Worm (Caenorhabditis elegans) whole organism, late embryonic: ENCODE measurements around the gene ntr-2.
"Not testable (repeated sequence)": the region's sequence is repeated elsewhere in the genome, so short reads cannot be mapped to it uniquely, and the experiment has no call there.

Experiments used
- F13H6.1 ChIP-seq: sonication (generic microtip); optimal IDR thresholded peaks from 2 replicates; lab custom pipeline; 2016; ENCODE audit warnings: missing genetic modification characterization, missing compliant biosample characterization
- T23F11.4 ChIP-seq: fragments of 200-800 bp; sonication (Bioruptor generic); optimal IDR thresholded peaks from 2 replicates; lab custom pipeline; 2018; ENCODE audit warnings: mild to moderate bottlenecking, missing genetic modification characterization, missing compliant biosample characterization
- Y22D7AL.16 ChIP-seq: sonication (generic microtip); optimal IDR thresholded peaks from 2 replicates; lab custom pipeline; 2016; ENCODE audit warnings: missing genetic modification characterization, missing compliant biosample characterization
- ceh-14 ChIP-seq: sonication (generic microtip); optimal IDR thresholded peaks from 2 replicates; lab custom pipeline; 2016; ENCODE audit warnings: missing genotype, missing genetic modification characterization, missing compliant biosample characterization
- ceh-18 ChIP-seq: sonication (generic microtip); optimal IDR thresholded peaks from 2 replicates; lab custom pipeline; 2016; ENCODE audit warnings: missing genetic modification characterization, missing compliant biosample characterization
- ceh-22 ChIP-seq: sonication (generic microtip); optimal IDR thresholded peaks from 2 replicates; lab custom pipeline; 2017; ENCODE audit warnings: missing biosample characterization, missing genetic modification characterization
- ceh-31 ChIP-seq: sonication (generic microtip); optimal IDR thresholded peaks from 2 replicates; lab custom pipeline; 2016; ENCODE audit warnings: missing genetic modification characterization, missing compliant biosample characterization
- ceh-34 ChIP-seq: sonication (generic microtip); optimal IDR thresholded peaks from 2 replicates; lab custom pipeline; 2016; ENCODE audit warnings: mild to moderate bottlenecking, missing genetic modification characterization, missing compliant biosample characterization
- ceh-48 ChIP-seq: sonication (generic microtip); optimal IDR thresholded peaks from 2 replicates; lab custom pipeline; 2016; ENCODE audit warnings: missing genetic modification characterization, inconsistent platforms, missing compliant biosample characterization
- ceh-6 ChIP-seq: fragments of 200-800 bp; sonication (Bioruptor generic); optimal IDR thresholded peaks from 2 replicates; lab custom pipeline; 2018; ENCODE audit warnings: mild to moderate bottlenecking, missing genetic modification characterization, missing compliant biosample characterization
- ceh-9 ChIP-seq: sonication (generic microtip); optimal IDR thresholded peaks from 2 replicates; lab custom pipeline; 2016; ENCODE audit warnings: mild to moderate bottlenecking, missing genetic modification characterization, inconsistent platforms, missing compliant biosample characterization
- che-1 ChIP-seq: sonication (generic microtip); optimal IDR thresholded peaks from 2 replicates; lab custom pipeline; 2016; ENCODE audit warnings: mild to moderate bottlenecking, missing genetic modification characterization, missing compliant biosample characterization
- dmd-4 ChIP-seq: sonication (generic microtip); optimal IDR thresholded peaks from 2 replicates; lab custom pipeline; 2016; ENCODE audit warnings: borderline replicate concordance, missing genetic modification characterization, missing compliant biosample characterization
- elt-2 ChIP-seq: sonication (generic microtip); optimal IDR thresholded peaks from 2 replicates; lab custom pipeline; 2016; ENCODE audit warnings: missing genetic modification reagents, missing genetic modification characterization, missing compliant biosample characterization
- ets-4 ChIP-seq: sonication (generic microtip); optimal IDR thresholded peaks from 2 replicates; lab custom pipeline; 2016; ENCODE audit warnings: missing genetic modification characterization, missing compliant biosample characterization
- fax-1 ChIP-seq: sonication (generic microtip); optimal IDR thresholded peaks from 2 replicates; lab custom pipeline; 2016; ENCODE audit warnings: missing genotype, missing genetic modification characterization, missing compliant biosample characterization
- fkh-6 ChIP-seq: sonication (generic microtip); optimal IDR thresholded peaks from 2 replicates; lab custom pipeline; 2016; ENCODE audit warnings: missing genetic modification characterization, missing compliant biosample characterization
- gmeb-2 ChIP-seq: sonication (generic microtip); optimal IDR thresholded peaks from 2 replicates; lab custom pipeline; 2016; ENCODE audit warnings: missing genetic modification characterization, inconsistent platforms, missing compliant biosample characterization
- hlh-13 ChIP-seq: fragments of 200-800 bp; sonication (Bioruptor generic); optimal IDR thresholded peaks from 2 replicates; lab custom pipeline; 2018; ENCODE audit warnings: mild to moderate bottlenecking, missing genetic modification characterization, missing compliant biosample characterization
- hlh-15 ChIP-seq: sonication (generic microtip); optimal IDR thresholded peaks from 2 replicates; lab custom pipeline; 2016; ENCODE audit warnings: missing genetic modification characterization, missing compliant biosample characterization
- hlh-30 ChIP-seq: sonication (generic microtip); optimal IDR thresholded peaks from 2 replicates; lab custom pipeline; 2017; ENCODE audit warnings: antibody characterized with exemption, missing genetic modification characterization, missing compliant biosample characterization; ENCODE audit not compliant: insufficient read depth
- hlh-8 ChIP-seq: sonication (generic microtip); optimal IDR thresholded peaks from 2 replicates; lab custom pipeline; 2016; ENCODE audit warnings: missing genotype, missing genetic modification characterization, missing compliant biosample characterization
- lim-6 ChIP-seq: sonication (generic microtip); optimal IDR thresholded peaks from 2 replicates; lab custom pipeline; 2016; ENCODE audit warnings: missing genetic modification characterization, missing compliant biosample characterization
- lin-11 ChIP-seq: fragments of 200-800 bp; sonication (Bioruptor generic); optimal IDR thresholded peaks from 2 replicates; lab custom pipeline; 2018; ENCODE audit warnings: mild to moderate bottlenecking, missing genetic modification characterization, missing compliant biosample characterization
- nhr-11 ChIP-seq: fragments of 150-350 bp; optimal IDR thresholded peaks from 2 replicates; lab custom pipeline; 2014; ENCODE audit warnings: missing biosample characterization, missing genetic modification characterization
- nhr-232 ChIP-seq: sonication (generic microtip); optimal IDR thresholded peaks from 2 replicates; lab custom pipeline; 2016; ENCODE audit warnings: missing genetic modification characterization, missing compliant biosample characterization
- pag-3 ChIP-seq: sonication (generic microtip); optimal IDR thresholded peaks from 2 replicates; lab custom pipeline; 2016; ENCODE audit warnings: missing compliant biosample characterization, missing genetic modification characterization, borderline replicate concordance
- pax-1 ChIP-seq: fragments of 150-350 bp; optimal IDR thresholded peaks from 2 replicates; lab custom pipeline; 2014; ENCODE audit warnings: missing biosample characterization, missing genetic modification characterization
- pha-4 ChIP-seq: fragments of 150-350 bp; optimal IDR thresholded peaks from 2 replicates; lab custom pipeline; 2018; ENCODE audit warnings: missing biosample characterization, missing genetic modification reagents, missing genetic modification characterization
- pqm-1 ChIP-seq: sonication (generic microtip); optimal IDR thresholded peaks from 2 replicates; lab custom pipeline; 2016; ENCODE audit warnings: missing genetic modification characterization, missing compliant biosample characterization
- ref-2 ChIP-seq: sonication (generic microtip); optimal IDR thresholded peaks from 2 replicates; lab custom pipeline; 2016; ENCODE audit warnings: missing genetic modification characterization, missing compliant biosample characterization
- rnt-1 ChIP-seq: sonication (generic microtip); optimal IDR thresholded peaks from 2 replicates; lab custom pipeline; 2016; ENCODE audit warnings: missing genetic modification characterization, missing compliant biosample characterization
- sox-4 ChIP-seq: sonication (generic microtip); optimal IDR thresholded peaks from 2 replicates; lab custom pipeline; 2017; ENCODE audit warnings: mild to moderate bottlenecking, missing genetic modification characterization, inconsistent platforms, missing compliant biosample characterization
- syd-9 ChIP-seq: sonication (generic microtip); optimal IDR thresholded peaks from 2 replicates; lab custom pipeline; 2016; ENCODE audit warnings: mild to moderate bottlenecking, missing genetic modification characterization, moderate library complexity, missing compliant biosample characterization
- tbx-2 ChIP-seq: sonication (generic microtip); optimal IDR thresholded peaks from 2 replicates; lab custom pipeline; 2016; ENCODE audit warnings: missing genetic modification characterization, missing compliant biosample characterization
- tbx-7 ChIP-seq: sonication (generic microtip); optimal IDR thresholded peaks from 2 replicates; lab custom pipeline; 2016; ENCODE audit warnings: missing genotype, missing genetic modification characterization, missing compliant biosample characterization
- ttx-3 ChIP-seq: sonication (generic microtip); optimal IDR thresholded peaks from 2 replicates; lab custom pipeline; 2016; ENCODE audit warnings: missing genetic modification reagents, missing genetic modification characterization, missing compliant biosample characterization
- unc-3 ChIP-seq, 2 experiments: fragments of 200-800 bp in 1 of 2; sonication (Bioruptor generic) in 1 of 2; sonication (generic microtip) in 1 of 2; conservative IDR thresholded peaks in 1 of 2; optimal IDR thresholded peaks in 1 of 2; 2 replicates each; pipeline versions ENCODE4 v1.3.6 to Lab custom; 2016 to 2022; ENCODE audit warnings: missing compliant biosample characterization in 2 of 2, missing genetic modification characterization in 2 of 2, missing genetic modification reagents in 1 of 2
- unc-42 ChIP-seq: sonication (generic microtip); optimal IDR thresholded peaks from 2 replicates; lab custom pipeline; 2016; ENCODE audit warnings: missing genotype, missing genetic modification characterization, missing compliant biosample characterization
- unc-55 ChIP-seq: sonication (generic microtip); optimal IDR thresholded peaks from 2 replicates; lab custom pipeline; 2017; ENCODE audit warnings: missing biosample characterization, missing genetic modification reagents, missing genetic modification characterization
- unc-86 ChIP-seq: sonication (generic microtip); optimal IDR thresholded peaks from 2 replicates; lab custom pipeline; 2016; ENCODE audit warnings: missing genetic modification characterization, missing compliant biosample characterization

ntr-2 gene

ce11 chrX:14970221-14970801 is 41.6 kb upstream of the ntr-2 start, which contains the start of the genes flwr-1 and tbc-1:
Gene flwr-1, minus strand, starts transcription at chrX:14970271.
Gene tbc-1, plus strand, starts transcription at chrX:14970751.
- TF ChIP-seq ceh-34 (tag; lab: Kevin White, UChicago) (peak; percentile 34), tbx-2 (tag; lab: Kevin White, UChicago) (peak; percentile 39), unc-86 (tag; lab: Kevin White, UChicago) (no peak), pax-1 (no peak), ceh-31 (tag; lab: Kevin White, UChicago) (peak; percentile 36), ceh-6 (GFP tag; lab: Kevin White, UChicago) (no peak), hlh-30 (tag; lab: Kevin White, UChicago) (peak; percentile 70), hlh-13 (no peak), gmeb-2 (no peak), pha-4 (tag; lab: Kevin White, UChicago) (no peak), ceh-48 (peak; percentile 19), ceh-22 (tag; lab: Kevin White, UChicago) (no peak), F13H6.1 (tag; lab: Kevin White, UChicago) (no peak), hlh-15 (tag; lab: Kevin White, UChicago) (no peak), unc-42 (tag; lab: Kevin White, UChicago) (peak; percentile 62), ttx-3 (tag; lab: Kevin White, UChicago) (no peak), ets-4 (no peak), syd-9 (tag; lab: Kevin White, UChicago) (no peak), ceh-14 (tag; lab: Kevin White, UChicago) (peak; percentile 53), elt-2 (tag; lab: Kevin White, UChicago) (peak; percentile 20), rnt-1 (tag; lab: Kevin White, UChicago) (no peak)

ce11 chrX:14969615-14970014 is 40.9 kb upstream of the ntr-2 start:
- no peak for TF ChIP-seq pax-1
- no peak for TF ChIP-seq ttx-3 (tag; lab: Kevin White, UChicago)
- no peak for TF ChIP-seq T23F11.4 (GFP tag; lab: Kevin White, UChicago)
- no peak for TF ChIP-seq hlh-13
- no peak for TF ChIP-seq che-1 (tag; lab: Kevin White, UChicago)
- TF ChIP-seq ceh-18 (tag; lab: Kevin White, UChicago): no peak
- TF ChIP-seq, all 69 proteins: peak for 0

DNA sequence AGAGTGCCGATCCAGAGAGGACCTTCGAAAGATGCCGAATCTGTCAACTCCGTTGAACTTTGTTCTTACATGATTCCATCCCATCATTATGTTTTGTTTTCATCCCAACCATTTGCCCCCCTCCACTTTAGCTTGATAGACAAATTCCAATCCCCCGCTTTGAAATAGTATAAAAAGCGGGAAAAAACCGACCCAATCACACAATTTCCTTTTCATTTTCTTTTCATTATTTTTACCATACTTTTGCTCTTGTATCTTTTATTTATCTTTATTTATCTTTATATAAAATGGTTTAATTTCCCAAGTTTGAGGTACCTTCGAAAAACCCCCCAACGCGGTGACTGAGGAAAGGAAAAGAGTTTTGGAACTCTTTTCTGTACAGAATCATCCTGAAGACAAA is 37.8 kb upstream of the ntr-2 start, which contains the start of gene F20D1.22:
F20D1.22 (plus strand) TSS at position 301 of the 400 bp plus-strand sequence.
- not testable (repeated sequence) for TF ChIP-seq tbx-7 (tag; lab: Kevin White, UChicago); lin-11 (tag; lab: Kevin White, UChicago); fax-1

DNA sequence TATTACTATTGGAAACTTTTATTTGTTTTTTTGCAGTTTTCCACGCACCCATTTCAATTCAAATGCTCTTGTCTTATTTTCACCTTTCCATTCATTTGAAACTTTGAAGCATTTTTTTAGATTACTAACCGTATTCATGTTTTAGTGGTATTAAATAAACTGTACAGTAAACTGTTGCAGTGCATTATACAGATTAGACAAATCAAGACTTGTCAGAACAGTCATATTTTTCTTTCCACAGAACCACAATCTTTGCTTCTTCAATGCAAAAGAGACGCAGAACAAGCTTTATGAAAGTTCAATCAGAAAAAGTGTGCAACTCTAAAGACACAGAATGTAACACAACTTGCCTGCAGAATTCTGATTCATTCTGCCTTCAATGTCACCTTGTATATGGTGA is 37.0 kb upstream of the ntr-2 start, which contains the start of gene F45B8.5:
F45B8.5 (plus strand) TSS at position 301 of the 400 bp plus-strand sequence.
- no peak for TF ChIP-seq ceh-22 (tag; lab: Kevin White, UChicago)
- no peak for TF ChIP-seq nhr-232
- no peak for TF ChIP-seq lin-11 (tag; lab: Kevin White, UChicago)
- no peak for TF ChIP-seq pax-1
- no peak for TF ChIP-seq dmd-4 (tag; lab: Kevin White, UChicago)
- no peak for TF ChIP-seq ceh-31 (tag; lab: Kevin White, UChicago)
- no peak for TF ChIP-seq pqm-1 (tag; lab: Kevin White, UChicago)
- TF ChIP-seq, all 69 proteins: peak for 0

DNA sequence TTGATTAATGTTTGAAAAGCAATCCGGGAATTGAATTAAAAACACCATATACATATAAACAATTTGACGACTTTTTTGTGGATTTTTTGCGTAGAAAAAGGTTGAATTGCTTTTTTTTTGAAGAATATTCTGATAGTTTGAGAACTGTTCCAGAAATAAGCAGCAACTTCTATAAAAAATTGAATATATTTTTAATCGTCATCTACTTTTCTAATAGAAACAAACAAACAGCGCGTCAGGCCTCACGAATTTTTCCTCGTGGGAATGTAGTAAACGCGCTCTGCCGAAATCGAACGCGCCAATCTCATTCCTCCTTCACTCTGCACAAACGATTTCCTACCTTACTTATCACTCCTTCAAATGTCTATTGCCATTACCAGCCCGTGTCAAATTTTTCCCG is 35.5 kb upstream of the ntr-2 start, which contains the start of gene rgs-11:
rgs-11 (plus strand) TSS at position 301 of the 400 bp plus-strand sequence.
- TF ChIP-seq ceh-9 (no peak), unc-86 (tag; lab: Kevin White, UChicago) (no peak), unc-55 (GFP tag; lab: Kevin White, UChicago) (no peak), hlh-15 (tag; lab: Kevin White, UChicago) (no peak), pqm-1 (tag; lab: Kevin White, UChicago) (no peak), pax-1 (no peak), fkh-6 (tag; lab: Kevin White, UChicago) (no peak), unc-42 (tag; lab: Kevin White, UChicago) (no peak), nhr-11 (no peak), fax-1 (no peak), hlh-8 (tag; lab: Kevin White, UChicago) (no peak), lim-6 (tag; lab: Kevin White, UChicago) (no peak), elt-2 (tag; lab: Kevin White, UChicago) (no peak), sox-4 (tag; lab: Kevin White, UChicago) (no peak), Y22D7AL.16 (no peak), lin-11 (tag; lab: Kevin White, UChicago) (no peak), unc-3 (GFP tag; conservative IDR thresholded peaks at IDR 0.05; lab: Robert Waterston, UW) (no peak), unc-3 (tag; optimal IDR thresholded peaks at IDR 0.05; lab: Kevin White, UChicago) (no peak), ref-2 (tag; lab: Kevin White, UChicago) (no peak), pag-3 (tag; lab: Kevin White, UChicago) (no peak), ceh-6 (GFP tag; lab: Kevin White, UChicago) (no peak)
